Fruit fly (Drosophila melanogaster) whole organism, adult: ENCODE measurements around the gene CG33648.

Experiments used
- CG11617 ChIP-seq: fragments of 200-800 bp; sonication (Bioruptor generic); optimal IDR thresholded peaks from 2 replicates; lab custom pipeline; 2017; ENCODE audit warnings: mild to moderate bottlenecking, missing biosample characterization, missing genetic modification reagents, missing genetic modification characterization
- CG14711 ChIP-seq: fragments of 200-800 bp; sonication (Bioruptor generic); optimal IDR thresholded peaks from 2 replicates; lab custom pipeline; 2018; ENCODE audit warnings: missing biosample characterization, mild to moderate bottlenecking, missing genetic modification characterization, moderate library complexity
- CG1620 ChIP-seq: fragments of 200-800 bp; sonication (Bioruptor generic); optimal IDR thresholded peaks from 2 replicates; lab custom pipeline; 2016; ENCODE audit warnings: missing biosample characterization, missing genetic modification characterization
- CG33017 ChIP-seq: fragments of 200-800 bp; sonication (Bioruptor generic); optimal IDR thresholded peaks from 2 replicates; lab custom pipeline; 2018; ENCODE audit warnings: missing biosample characterization, mild to moderate bottlenecking, missing genetic modification characterization, moderate library complexity
- CG5204 ChIP-seq: fragments of 200-800 bp; sonication (Bioruptor generic); optimal IDR thresholded peaks from 2 replicates; lab custom pipeline; 2016; ENCODE audit warnings: missing biosample characterization, missing genetic modification characterization
- CG7101 ChIP-seq: fragments of 200-800 bp; sonication (Bioruptor generic); optimal IDR thresholded peaks from 2 replicates; lab custom pipeline; 2018; ENCODE audit warnings: missing biosample characterization, mild to moderate bottlenecking, missing genetic modification characterization, moderate library complexity
- Clk ChIP-seq: fragments of 200-800 bp; sonication (Bioruptor generic); optimal IDR thresholded peaks from 2 replicates; lab custom pipeline; 2017; ENCODE audit warnings: missing biosample characterization, missing genetic modification characterization
- Hr96 ChIP-seq: fragments of 200-800 bp; sonication (Bioruptor generic); optimal IDR thresholded peaks from 2 replicates; lab custom pipeline; 2016; ENCODE audit warnings: missing biosample characterization, missing genetic modification characterization
- Mnt ChIP-seq: fragments of 200-800 bp; sonication (Bioruptor generic); optimal IDR thresholded peaks from 2 replicates; lab custom pipeline; 2016; ENCODE audit warnings: missing biosample characterization, mild to moderate bottlenecking, missing genetic modification characterization
- bab1 ChIP-seq: fragments of 200-800 bp; sonication (Bioruptor generic); optimal IDR thresholded peaks from 3 replicates; lab custom pipeline; 2019; ENCODE audit warnings: missing biosample characterization, mild to moderate bottlenecking, missing genetic modification characterization, moderate library complexity
- kay ChIP-seq: fragments of 200-800 bp; sonication (Bioruptor generic); peaks from one replicate; lab custom pipeline; 2016; ENCODE audit warnings: missing biosample characterization, missing genetic modification characterization, borderline replicate concordance
- pad ChIP-seq: fragments of 200-800 bp; sonication (Bioruptor generic); optimal IDR thresholded peaks from 3 replicates; lab custom pipeline; 2017; ENCODE audit warnings: missing biosample characterization, missing genetic modification characterization, mild to moderate bottlenecking, moderate library complexity, missing genetic modification reagents
- toe ChIP-seq: fragments of 200-800 bp; sonication (Bioruptor generic); optimal IDR thresholded peaks from 2 replicates; lab custom pipeline; 2016; ENCODE audit warnings: missing biosample characterization, missing genetic modification characterization

- no peak for TF ChIP-seq kay (GFP tag; lab: Kevin White, UChicago)
- TF ChIP-seq CG33017 (tag; lab: Kevin White, UChicago): no peak
- TF ChIP-seq toe: no peak
- no peak for TF ChIP-seq CG7101 (tag; lab: Kevin White, UChicago)
- no peak for TF ChIP-seq pad (GFP tag; lab: Kevin White, UChicago)
- TF ChIP-seq bab1 (GFP tag; lab: Kevin White, UChicago): no peak
- no peak for TF ChIP-seq Mnt
- TF ChIP-seq CG11617 (GFP tag; lab: Kevin White, UChicago): no peak
- no peak for TF ChIP-seq Clk
- TF ChIP-seq CG5204 (GFP tag; lab: Kevin White, UChicago): no peak
- no peak for TF ChIP-seq Hr96 (GFP tag; lab: Kevin White, UChicago)
- no peak for TF ChIP-seq CG1620 (GFP tag; lab: Kevin White, UChicago)
- no peak for TF ChIP-seq CG14711 (tag; lab: Kevin White, UChicago)
These were observed 22.7 kb downstream of the CG33648 start for dm6 chr2L:14546629-14547366.
